Fruit fly (Drosophila melanogaster): ENCODE results near the gene DCP2.

DNA sequence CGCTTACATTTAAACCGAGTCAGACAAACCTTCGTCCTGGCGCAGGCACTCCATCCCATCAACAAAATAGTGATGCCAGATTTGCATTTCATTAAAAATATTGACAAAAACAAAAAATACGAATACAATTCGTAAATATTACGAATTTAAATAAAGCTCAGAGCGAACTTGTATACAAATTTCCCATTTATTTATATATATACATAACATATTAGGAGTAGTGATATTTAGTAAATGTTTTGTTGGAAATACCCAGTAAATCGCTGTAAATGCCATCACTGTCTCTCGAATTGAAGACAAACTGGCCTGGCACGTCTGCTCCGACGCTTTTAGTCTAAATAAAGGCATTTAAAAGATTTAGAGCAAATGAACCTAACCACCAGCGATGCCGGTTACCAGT lies 54.0 kb downstream of the DCP2 start:
- TF ChIP-seq cnc (optimal IDR thresholded peaks at IDR 0.05): no peak
- no peak for TF ChIP-seq Clk (GFP tag; optimal IDR thresholded peaks at IDR 0.05)
- no peak for TF ChIP-seq CG5204 (GFP tag; optimal IDR thresholded peaks at IDR 0.05)
- TF ChIP-seq toe (GFP tag; optimal IDR thresholded peaks at IDR 0.05): no peak
